Fruit fly (Drosophila melanogaster) whole organism, adult: ENCODE measurements around the gene CheB74a.

Experiments
- CG11617 ChIP-seq: fragments of 200-800 bp; sonication (Bioruptor generic); optimal IDR thresholded peaks from 2 replicates; lab custom pipeline; 2017; ENCODE audit warnings: mild to moderate bottlenecking, missing biosample characterization, missing genetic modification reagents, missing genetic modification characterization
- CG1620 ChIP-seq: fragments of 200-800 bp; sonication (Bioruptor generic); optimal IDR thresholded peaks from 2 replicates; lab custom pipeline; 2016; ENCODE audit warnings: missing biosample characterization, missing genetic modification characterization
- CG5204 ChIP-seq: fragments of 200-800 bp; sonication (Bioruptor generic); optimal IDR thresholded peaks from 2 replicates; lab custom pipeline; 2016; ENCODE audit warnings: missing biosample characterization, missing genetic modification characterization
- bab1 ChIP-seq: fragments of 200-800 bp; sonication (Bioruptor generic); optimal IDR thresholded peaks from 3 replicates; lab custom pipeline; 2019; ENCODE audit warnings: missing biosample characterization, mild to moderate bottlenecking, missing genetic modification characterization, moderate library complexity
- ovo ChIP-seq: fragments of 200-800 bp; sonication (Bioruptor generic); optimal IDR thresholded peaks from 2 replicates; lab custom pipeline; 2016; ENCODE audit warnings: missing biosample characterization, missing genetic modification characterization

Gene CheB74a

dm6 chr3L:17671322-17671721 lies 48.3 kb downstream of the CheB74a start, which contains the start of gene CG34251:
Gene CG34251 (plus strand): TSS chr3L:17671622.
- TF ChIP-seq CG11617: no peak
- TF ChIP-seq CG5204 (GFP tag; lab: Kevin White, UChicago): no peak
- no peak for TF ChIP-seq ovo (GFP tag; lab: Kevin White, UChicago)
- no peak for TF ChIP-seq CG1620 (GFP tag; lab: Kevin White, UChicago)
- no peak for TF ChIP-seq bab1 (GFP tag; lab: Kevin White, UChicago)
